Worm (Caenorhabditis elegans): ENCODE data around the gene Y69H2.7.

The Y69H2.7 gene

DNA sequence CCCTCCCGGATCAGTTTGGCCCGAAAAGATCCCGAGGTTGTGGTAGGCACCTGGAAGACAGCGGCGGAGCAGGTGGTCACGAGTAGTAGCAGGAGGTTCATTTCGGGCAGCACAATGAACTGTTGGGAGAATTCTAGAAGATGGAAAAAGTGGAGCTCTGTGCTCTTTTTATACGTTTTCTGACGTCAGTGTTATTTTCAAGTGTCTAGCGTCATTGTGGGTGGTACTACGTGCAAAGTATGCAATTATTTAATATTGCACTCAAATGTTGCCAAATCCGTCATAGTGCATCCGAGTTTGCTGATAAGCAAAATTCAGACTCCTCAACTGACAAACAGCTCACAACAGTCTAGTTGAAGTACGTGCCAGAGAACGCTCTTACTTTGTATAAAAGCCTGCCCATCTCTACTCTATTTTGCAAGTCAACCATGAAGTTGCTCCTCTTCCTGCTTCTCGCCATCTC, 41.8 kb downstream of the Y69H2.7 start, which contains the start of the genes asp-18 and scl-19:
asp-18 (minus strand) TSS at position 101 of the 463 bp plus-strand sequence.
scl-19 (plus strand) TSS at position 413 of the 463 bp plus-strand sequence.
- TF ChIP-seq T23F11.4 (GFP tag; optimal IDR thresholded peaks at IDR 0.05) (no peak), pat-9 (tag; optimal IDR thresholded peaks at IDR 0.05) (no peak), dve-1 (tag; optimal IDR thresholded peaks at IDR 0.05) (no peak), tbx-7 (tag; optimal IDR thresholded peaks at IDR 0.05) (no peak), sox-4 (tag; optimal IDR thresholded peaks at IDR 0.05) (no peak), ets-4 (tag; optimal IDR thresholded peaks at IDR 0.05) (no peak), che-1 (tag; optimal IDR thresholded peaks at IDR 0.05) (no peak)

DNA sequence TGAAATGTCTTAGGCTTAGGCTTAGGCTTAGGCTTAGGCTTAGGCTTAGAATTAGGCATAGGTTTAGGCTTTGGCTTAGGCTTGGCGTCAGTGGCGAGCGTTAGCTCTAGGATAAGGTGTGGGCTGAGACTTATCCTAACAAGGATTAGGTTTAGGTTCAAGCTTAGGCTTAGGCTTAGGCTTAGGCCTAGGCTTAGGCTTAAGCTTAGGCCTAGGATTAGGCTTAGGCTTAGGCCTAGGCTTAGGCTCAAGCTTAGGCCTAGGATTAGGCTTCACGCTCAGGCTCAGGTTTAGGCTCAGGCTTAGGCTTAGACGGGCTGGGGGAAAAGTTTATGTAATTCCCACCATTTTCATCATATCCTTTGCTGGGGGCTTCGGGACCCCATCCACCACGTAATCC, 44.2 kb downstream of the Y69H2.7 start:
- no peak for TF ChIP-seq nfya-1 (tag; optimal IDR thresholded peaks at IDR 0.05)
- peak; percentile 95 for TF ChIP-seq dve-1 (tag; optimal IDR thresholded peaks at IDR 0.05)
- TF ChIP-seq che-1 (tag; optimal IDR thresholded peaks at IDR 0.05): no peak
- TF ChIP-seq C38D4.7 (GFP tag; optimal IDR thresholded peaks at IDR 0.05): no peak
- TF ChIP-seq unc-3 (GFP tag; conservative IDR thresholded peaks at IDR 0.05): no peak
- TF ChIP-seq unc-3 (tag; optimal IDR thresholded peaks at IDR 0.05): no peak
- TF ChIP-seq ztf-16 (tag; optimal IDR thresholded peaks at IDR 0.05): no peak
- TF ChIP-seq fkh-10 (GFP tag; optimal IDR thresholded peaks at IDR 0.05): no peak
- no peak for TF ChIP-seq ttx-3 (tag; optimal IDR thresholded peaks at IDR 0.05)
- peak; percentile 12 for TF ChIP-seq pag-3 (tag; optimal IDR thresholded peaks at IDR 0.05; ENCODE audit: borderline replicate concordance)
- peak; percentile 20 for TF ChIP-seq mec-3 (tag; optimal IDR thresholded peaks at IDR 0.05; ENCODE audit: borderline replicate concordance)
- no peak for TF ChIP-seq K09A11.1 (tag; optimal IDR thresholded peaks at IDR 0.05; ENCODE audit: insufficient read depth)
- TF ChIP-seq tbx-7 (tag; optimal IDR thresholded peaks at IDR 0.05): no peak
- TF ChIP-seq T23F11.4 (GFP tag; optimal IDR thresholded peaks at IDR 0.05): no peak
- no peak for TF ChIP-seq ref-2 (tag; optimal IDR thresholded peaks at IDR 0.05)
- TF ChIP-seq pha-4 (tag; optimal IDR thresholded peaks at IDR 0.05): no peak
- TF ChIP-seq unc-86 (tag; optimal IDR thresholded peaks at IDR 0.05): no peak

DNA sequence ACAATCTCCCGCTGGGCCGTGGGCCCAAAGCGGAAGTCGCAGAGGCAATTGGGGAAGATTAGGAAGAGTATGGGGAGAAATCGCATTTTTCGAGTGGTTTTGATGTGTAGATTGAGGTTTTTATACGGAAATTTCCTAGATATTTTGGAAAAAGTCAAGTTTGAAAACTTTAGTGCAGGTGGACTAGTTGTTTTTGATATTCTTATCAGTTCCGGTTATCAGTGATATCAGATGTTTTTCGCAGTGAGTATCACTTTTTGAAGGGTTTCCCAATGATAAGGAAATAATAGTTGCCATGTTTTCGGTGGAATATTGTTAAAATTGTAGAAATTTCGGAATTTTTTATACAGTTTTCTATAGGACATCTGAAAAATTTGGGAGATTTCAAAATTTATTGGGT, 44.6 kb downstream of the Y69H2.7 start, which contains the start of gene scl-20:
scl-20 (minus strand) TSS at position 101 of the 400 bp plus-strand sequence.
- no peak for TF ChIP-seq lim-6 (tag; optimal IDR thresholded peaks at IDR 0.05)
- peak; percentile 80 for TF ChIP-seq elt-2 (tag; optimal IDR thresholded peaks at IDR 0.05)
- TF ChIP-seq ceh-22 (tag; optimal IDR thresholded peaks at IDR 0.05): no peak

DNA sequence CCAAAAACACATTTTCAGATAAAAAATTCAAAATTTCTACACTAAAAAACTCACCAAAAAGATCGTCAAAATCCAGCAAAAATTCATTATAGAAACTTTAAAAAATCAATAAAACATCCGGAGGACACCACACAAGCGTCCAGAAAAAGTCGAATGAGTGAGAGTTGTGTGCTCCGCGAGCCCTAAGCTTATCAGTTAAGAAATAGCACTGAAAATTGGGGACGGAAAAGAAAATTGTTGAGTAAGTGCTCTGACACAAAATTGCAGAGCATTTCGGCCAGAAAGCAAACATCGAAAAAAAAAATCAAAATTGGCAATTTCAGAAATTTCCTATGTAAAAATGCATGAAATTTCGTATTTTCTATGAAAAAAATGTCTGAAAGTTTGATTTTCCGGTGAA, 47.9 kb downstream of the Y69H2.7 start:
- TF ChIP-seq nhr-232 (tag; optimal IDR thresholded peaks at IDR 0.05) (no peak), K09A11.1 (tag; optimal IDR thresholded peaks at IDR 0.05; ENCODE audit: insufficient read depth) (no peak), ets-4 (tag; optimal IDR thresholded peaks at IDR 0.05) (no peak), sdc-2 (tag; optimal IDR thresholded peaks at IDR 0.05) (no peak), hlh-15 (tag; optimal IDR thresholded peaks at IDR 0.05) (no peak), ttx-3 (tag; optimal IDR thresholded peaks at IDR 0.05) (no peak), nhr-11 (tag; optimal IDR thresholded peaks at IDR 0.05) (no peak), eyg-1 (tag; optimal IDR thresholded peaks at IDR 0.05) (no peak), ahr-1 (tag; optimal IDR thresholded peaks at IDR 0.05) (no peak), ceh-6 (GFP tag; optimal IDR thresholded peaks at IDR 0.05) (no peak), lim-6 (tag; optimal IDR thresholded peaks at IDR 0.05) (no peak), C38D4.7 (GFP tag; optimal IDR thresholded peaks at IDR 0.05) (no peak), sox-2 (GFP tag; IDR thresholded peaks at IDR 0.05) (no peak), ceh-48 (tag; optimal IDR thresholded peaks at IDR 0.05) (no peak), C08G9.2 (tag; optimal IDR thresholded peaks at IDR 0.05) (no peak)

DNA sequence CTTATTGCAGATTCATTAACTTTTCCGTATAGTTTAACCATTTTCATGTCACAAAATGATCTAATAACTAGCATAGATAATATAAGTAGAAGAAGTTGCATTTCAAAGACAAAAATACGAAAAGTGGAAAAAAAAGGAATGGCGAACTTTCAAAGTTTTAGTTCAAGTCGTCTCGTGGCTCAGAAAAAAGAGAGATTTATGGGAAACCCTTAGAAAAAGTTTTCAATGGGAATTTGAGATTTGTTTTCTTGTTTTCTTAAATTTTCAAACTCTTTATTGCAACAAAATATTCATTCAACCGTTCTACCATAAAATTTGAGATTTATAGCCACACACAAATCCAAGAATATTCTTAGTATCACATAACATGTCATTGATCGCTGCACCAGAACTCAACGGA, 52.3 kb downstream of the Y69H2.7 start, which contains the start of gene clec-250:
clec-250 (minus strand) TSS at position 101 of the 400 bp plus-strand sequence.
- TF ChIP-seq mec-3 (tag; optimal IDR thresholded peaks at IDR 0.05; ENCODE audit: borderline replicate concordance): no peak
- TF ChIP-seq npax-4 (tag; optimal IDR thresholded peaks at IDR 0.05): no peak
- no peak for TF ChIP-seq ttx-3 (tag; optimal IDR thresholded peaks at IDR 0.05)
- no peak for TF ChIP-seq hlh-30 (tag; optimal IDR thresholded peaks at IDR 0.05; ENCODE audit: insufficient read depth)
- no peak for TF ChIP-seq pha-4 (tag; optimal IDR thresholded peaks at IDR 0.05)
- no peak for TF ChIP-seq pat-9 (tag; optimal IDR thresholded peaks at IDR 0.05)
- no peak for TF ChIP-seq elt-2 (tag; optimal IDR thresholded peaks at IDR 0.05)
- TF ChIP-seq unc-55 (GFP tag; optimal IDR thresholded peaks at IDR 0.05): no peak
